Fruit fly (Drosophila melanogaster) whole organism, embryonic: Measurements from ENCODE around the gene CG14442.

Source experiments
- Ada2b ChIP-seq: fragments of 200-800 bp; sonication (Bioruptor generic); IDR thresholded peaks from 2 replicates; pipeline ENCODE4 v1.3.6; 2022; ENCODE audit warnings: missing biosample characterization, missing genetic modification characterization
- BtbVII ChIP-seq: fragments of 200-800 bp; sonication (Bioruptor generic); optimal IDR thresholded peaks from 3 replicates; lab custom pipeline; 2017; ENCODE audit warnings: missing biosample characterization, mild to moderate bottlenecking, missing genetic modification characterization
- CG10209 ChIP-seq: fragments of 200-800 bp; sonication (Bioruptor generic); optimal IDR thresholded peaks from 3 replicates; lab custom pipeline; 2017; ENCODE audit warnings: missing biosample characterization, mild to moderate bottlenecking, missing genetic modification characterization, missing genetic modification reagents
- CG10274 ChIP-seq: fragments of 200-800 bp; sonication (Bioruptor generic); optimal IDR thresholded peaks from 3 replicates; lab custom pipeline; 2017; ENCODE audit warnings: missing biosample characterization, mild to moderate bottlenecking, missing genetic modification characterization
- CG12155 ChIP-seq: fragments of 200-800 bp; sonication (Bioruptor generic); optimal IDR thresholded peaks from 3 replicates; lab custom pipeline; 2016; ENCODE audit warnings: missing biosample characterization, missing genetic modification characterization
- CG12769 ChIP-seq: fragments of 200-800 bp; sonication (Bioruptor generic); optimal IDR thresholded peaks from 2 replicates; lab custom pipeline; 2019; ENCODE audit warnings: missing biosample characterization, mild to moderate bottlenecking, missing genetic modification characterization, moderate library complexity
- CG14667 ChIP-seq: fragments of 200-800 bp; sonication (Bioruptor generic); IDR thresholded peaks from 2 replicates; pipeline ENCODE4 v1.3.6; 2022; ENCODE audit warnings: missing biosample characterization, missing genetic modification characterization
- CG14710 ChIP-seq: fragments of 200-800 bp; sonication (Bioruptor generic); optimal IDR thresholded peaks from 3 replicates; lab custom pipeline; 2019; ENCODE audit warnings: missing biosample characterization, mild to moderate bottlenecking, missing genetic modification characterization, moderate library complexity
- CG17186 ChIP-seq: fragments of 200-800 bp; sonication (Bioruptor generic); optimal IDR thresholded peaks from 3 replicates; lab custom pipeline; 2017; ENCODE audit warnings: missing biosample characterization, missing genetic modification reagents, missing genetic modification characterization
- CG17612 ChIP-seq: fragments of 200-800 bp; sonication (Bioruptor generic); IDR thresholded peaks from 2 replicates; pipeline ENCODE4 v1.3.6; 2022; ENCODE audit warnings: missing biosample characterization, missing genetic modification characterization
- CG34224 ChIP-seq: fragments of 200-800 bp; sonication (Bioruptor generic); IDR thresholded peaks from 3 replicates; pipeline ENCODE4 v1.3.6; 2022; ENCODE audit warnings: missing biosample characterization, missing genetic modification characterization; ENCODE audit not compliant: partially characterized antibody
- CG3995 ChIP-seq: fragments of 200-800 bp; sonication (Bioruptor generic); optimal IDR thresholded peaks from 3 replicates; lab custom pipeline; 2016; ENCODE audit warnings: missing biosample characterization, missing genetic modification characterization
- CG4282 ChIP-seq: fragments of 200-800 bp; sonication (Bioruptor generic); optimal IDR thresholded peaks from 2 replicates; lab custom pipeline; 2016; ENCODE audit warnings: missing biosample characterization, missing genetic modification characterization
- CG4404 ChIP-seq: fragments of 200-800 bp; sonication (Bioruptor generic); IDR thresholded peaks from 2 replicates; pipeline ENCODE4 v1.3.6; 2022; ENCODE audit warnings: missing biosample characterization, missing genetic modification characterization
- CG4820 ChIP-seq: fragments of 200-800 bp; sonication (Bioruptor generic); optimal IDR thresholded peaks from 3 replicates; lab custom pipeline; 2016; ENCODE audit warnings: missing biosample characterization, missing genetic modification characterization
- CG5180 ChIP-seq: fragments of 200-800 bp; sonication (Bioruptor generic); optimal IDR thresholded peaks from 3 replicates; lab custom pipeline; 2017; ENCODE audit warnings: missing biosample characterization, missing genetic modification characterization, mild to moderate bottlenecking, moderate library complexity, missing genetic modification reagents
- CG6175 ChIP-seq: fragments of 200-800 bp; sonication (Bioruptor generic); IDR thresholded peaks from 3 replicates; pipeline ENCODE4 v1.3.6; 2022; ENCODE audit warnings: missing biosample characterization, missing genetic modification characterization
- CG6683 ChIP-seq: fragments of 200-800 bp; sonication (Bioruptor generic); optimal IDR thresholded peaks from 2 replicates; lab custom pipeline; 2017; ENCODE audit warnings: missing biosample characterization, mild to moderate bottlenecking, missing genetic modification characterization, missing genetic modification reagents
- CG6813 ChIP-seq: fragments of 200-800 bp; sonication (Bioruptor generic); optimal IDR thresholded peaks from 2 replicates; lab custom pipeline; 2017; ENCODE audit warnings: missing biosample characterization, missing genetic modification characterization, mild to moderate bottlenecking, moderate library complexity, missing genetic modification reagents
- CG6854 ChIP-seq: fragments of 200-800 bp; sonication (Bioruptor generic); optimal IDR thresholded peaks from 3 replicates; lab custom pipeline; 2017; ENCODE audit warnings: missing biosample characterization, mild to moderate bottlenecking, missing genetic modification characterization
- CG7556 ChIP-seq: fragments of 200-800 bp; sonication (Bioruptor generic); optimal IDR thresholded peaks from 2 replicates; lab custom pipeline; 2017; ENCODE audit warnings: missing biosample characterization, mild to moderate bottlenecking, missing genetic modification characterization
- CG7745 ChIP-seq: fragments of 200-800 bp; sonication (Bioruptor generic); optimal IDR thresholded peaks from 2 replicates; lab custom pipeline; 2018; ENCODE audit warnings: missing biosample characterization, mild to moderate bottlenecking, missing genetic modification characterization, moderate library complexity
- CG7786 ChIP-seq: fragments of 200-800 bp; sonication (Bioruptor generic); optimal IDR thresholded peaks from 2 replicates; lab custom pipeline; 2016; ENCODE audit warnings: missing biosample characterization, missing genetic modification characterization
- CG7839 ChIP-seq: fragments of 200-800 bp; sonication (Bioruptor generic); optimal IDR thresholded peaks from 3 replicates; lab custom pipeline; 2018; ENCODE audit warnings: missing biosample characterization, mild to moderate bottlenecking, missing genetic modification characterization, moderate library complexity
- CG7928 ChIP-seq: fragments of 200-800 bp; sonication (Bioruptor generic); optimal IDR thresholded peaks from 2 replicates; lab custom pipeline; 2017; ENCODE audit warnings: missing biosample characterization, mild to moderate bottlenecking, missing genetic modification characterization
- E2f1 ChIP-seq: fragments of 200-800 bp; sonication (Bioruptor generic); IDR thresholded peaks from 2 replicates; pipeline ENCODE4 v1.3.6; 2022; ENCODE audit warnings: missing biosample characterization, missing genetic modification characterization
- Fer2 ChIP-seq: fragments of 200-800 bp; sonication (Bioruptor generic); optimal IDR thresholded peaks from 2 replicates; lab custom pipeline; 2018; ENCODE audit warnings: missing biosample characterization, mild to moderate bottlenecking, missing genetic modification characterization, moderate library complexity
- Gug ChIP-seq: fragments of 200-800 bp; sonication (Bioruptor generic); IDR thresholded peaks from 4 replicates; pipeline ENCODE4 v1.3.6; 2022; ENCODE audit warnings: missing biosample characterization, missing genetic modification characterization
- Hmx ChIP-seq: fragments of 200-800 bp; sonication (Bioruptor generic); optimal IDR thresholded peaks from 2 replicates; lab custom pipeline; 2016; ENCODE audit warnings: missing biosample characterization, missing genetic modification characterization
- MBD-R2 ChIP-seq: fragments of 200-800 bp; sonication (Bioruptor generic); IDR thresholded peaks from 2 replicates; pipeline ENCODE4 v1.3.6; 2022; ENCODE audit warnings: missing biosample characterization, missing genetic modification characterization
- Meics ChIP-seq: fragments of 200-800 bp; sonication (Bioruptor generic); optimal IDR thresholded peaks from 2 replicates; lab custom pipeline; 2017; ENCODE audit warnings: missing biosample characterization, mild to moderate bottlenecking, missing genetic modification characterization
- Optix ChIP-seq: fragments of 200-800 bp; sonication (Bioruptor generic); IDR thresholded peaks from 3 replicates; pipeline ENCODE4 v1.3.6; 2022; ENCODE audit warnings: missing biosample characterization, missing genetic modification characterization
- Trl ChIP-seq, 3 experiments: fragments of >200 bp in 2 of 3; fragments of 200-800 bp in 1 of 3; sonication (Bioruptor generic) in 1 of 3; optimal IDR thresholded peaks; 2 replicates in 1 of 3; 3 replicates in 2 of 3; lab custom pipeline; 2016 to 2017; ENCODE audit warnings: missing biosample characterization in 1 of 3, missing genetic modification characterization in 1 of 3
- abd-A ChIP-seq: fragments of 200-800 bp; sonication (Bioruptor generic); optimal IDR thresholded peaks from 3 replicates; lab custom pipeline; 2019; ENCODE audit warnings: missing biosample characterization, mild to moderate bottlenecking, missing genetic modification characterization, moderate library complexity
- ara ChIP-seq: fragments of 200-800 bp; sonication (Bioruptor generic); IDR thresholded peaks from 2 replicates; pipeline ENCODE4 v1.3.6; 2022; ENCODE audit warnings: missing biosample characterization, missing genetic modification characterization
- ase ChIP-seq: fragments of 200-800 bp; sonication (Bioruptor generic); IDR thresholded peaks from 3 replicates; pipeline ENCODE4 v1.3.6; 2022; ENCODE audit warnings: missing biosample characterization, missing genetic modification characterization
- bab2 ChIP-seq: fragments of 200-800 bp; sonication (Bioruptor generic); optimal IDR thresholded peaks from 2 replicates; lab custom pipeline; 2016; ENCODE audit warnings: missing biosample characterization, missing genetic modification characterization
- br ChIP-seq: fragments of >200 bp; optimal IDR thresholded peaks from 2 replicates; lab custom pipeline; 2017
- emc ChIP-seq: fragments of 200-800 bp; sonication (Bioruptor generic); optimal IDR thresholded peaks from 2 replicates; lab custom pipeline; 2016; ENCODE audit warnings: missing biosample characterization, missing genetic modification characterization
- ken ChIP-seq: fragments of 200-800 bp; sonication (Bioruptor generic); IDR thresholded peaks from 3 replicates; pipeline ENCODE4 v1.3.6; 2022; ENCODE audit warnings: missing biosample characterization, missing genetic modification characterization
- nmo ChIP-seq: fragments of 200-800 bp; sonication (Bioruptor generic); optimal IDR thresholded peaks from 2 replicates; lab custom pipeline; 2018; ENCODE audit warnings: missing biosample characterization, mild to moderate bottlenecking, missing genetic modification characterization, moderate library complexity
- peb ChIP-seq: fragments of 200-800 bp; sonication (Bioruptor generic); IDR thresholded peaks from 2 replicates; pipeline ENCODE4 v1.3.6; 2022; ENCODE audit warnings: missing biosample characterization, missing genetic modification characterization
- phol ChIP-seq: fragments of 200-800 bp; sonication (Bioruptor generic); optimal IDR thresholded peaks from 3 replicates; lab custom pipeline; 2018; ENCODE audit warnings: missing biosample characterization, mild to moderate bottlenecking, missing genetic modification characterization, moderate library complexity
- pzg ChIP-seq: fragments of 200-800 bp; sonication (Bioruptor generic); optimal IDR thresholded peaks from 3 replicates; lab custom pipeline; 2018; ENCODE audit warnings: missing biosample characterization, mild to moderate bottlenecking, missing genetic modification characterization, moderate library complexity
- schlank ChIP-seq: fragments of 200-800 bp; sonication (Bioruptor generic); optimal IDR thresholded peaks from 2 replicates; lab custom pipeline; 2018; ENCODE audit warnings: missing biosample characterization, mild to moderate bottlenecking, missing genetic modification characterization
- sim ChIP-seq: fragments of 200-800 bp; sonication (Bioruptor generic); IDR thresholded peaks from 2 replicates; pipeline ENCODE4 v1.3.6; 2022; ENCODE audit warnings: missing biosample characterization, missing genetic modification characterization
- tgo ChIP-seq: fragments of 200-800 bp; sonication (Bioruptor generic); IDR thresholded peaks from 3 replicates; pipeline ENCODE4 v1.3.6; 2022; ENCODE audit warnings: missing biosample characterization, missing genetic modification characterization
- ttk ChIP-seq: fragments of 200-800 bp; sonication (Bioruptor generic); IDR thresholded peaks from 2 replicates; pipeline ENCODE4 v2.1.2; 2022; ENCODE audit warnings: missing biosample characterization, missing genetic modification characterization
- tx ChIP-seq: fragments of 200-800 bp; sonication (Bioruptor generic); optimal IDR thresholded peaks from 2 replicates; lab custom pipeline; 2016; ENCODE audit warnings: missing biosample characterization, missing genetic modification characterization
- wdn ChIP-seq: fragments of 200-800 bp; sonication (Bioruptor generic); IDR thresholded peaks from 2 replicates; pipeline ENCODE4 v1.3.6; 2022; ENCODE audit warnings: missing biosample characterization, missing genetic modification characterization
- zf30C ChIP-seq: fragments of 200-800 bp; sonication (Bioruptor generic); optimal IDR thresholded peaks from 3 replicates; lab custom pipeline; 2018; ENCODE audit warnings: missing biosample characterization, mild to moderate bottlenecking, missing genetic modification characterization

The CG14442 gene

DNA sequence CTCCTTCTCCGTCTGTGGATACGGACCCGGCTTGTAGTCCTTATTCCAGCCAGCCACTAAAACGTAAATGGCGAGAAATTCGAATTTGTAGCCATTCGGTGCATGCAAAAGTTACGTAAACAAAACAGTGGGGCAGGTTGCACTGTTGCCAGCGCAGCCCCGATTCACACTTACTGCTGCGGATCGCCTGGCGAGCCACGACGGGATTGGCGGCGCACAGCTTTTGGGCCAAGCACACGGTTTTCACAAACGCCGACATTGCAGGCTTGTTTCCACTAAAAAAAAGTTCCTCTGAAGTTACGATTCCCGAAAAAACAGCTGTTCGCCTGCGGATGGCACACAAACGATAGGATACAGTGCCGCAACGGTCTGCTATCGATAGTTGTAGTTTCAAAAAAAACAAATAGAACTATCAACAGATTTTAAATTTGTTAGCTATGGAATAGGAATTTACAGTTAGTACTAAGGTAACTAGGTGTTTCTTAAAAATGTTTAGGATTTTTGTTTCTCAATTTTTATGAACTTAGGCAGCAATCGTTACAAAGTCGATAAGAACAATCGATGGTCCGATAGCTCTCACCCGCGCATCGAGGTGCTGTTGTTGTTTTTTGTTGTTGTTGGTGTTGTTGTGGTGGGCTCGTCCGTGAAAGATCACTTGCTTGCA, 16.8 kb downstream of the CG14442 start, which contains the start of gene Fum1 (continued):
- TF ChIP-seq CG12155 (GFP tag; lab: Kevin White, UChicago) (peak; percentile 16), CG10274 (GFP tag; lab: Kevin White, UChicago) (no peak), CG14710 (peak; percentile 74), tgo (GFP tag; lab: Robert Waterston, UW) (no peak), br (no peak), E2f1 (no peak), ase (GFP tag; lab: Robert Waterston, UW) (no peak), Gug (no peak), emc (GFP tag; lab: Kevin White, UChicago) (no peak), peb (GFP tag; lab: Robert Waterston, UW) (no peak), ken (GFP tag; lab: Robert Waterston, UW) (no peak), CG6813 (no peak), CG4282 (GFP tag; lab: Kevin White, UChicago) (no peak), CG14667 (GFP tag; lab: Robert Waterston, UW) (no peak), CG12769 (tag; lab: Kevin White, UChicago) (no peak), Trl (optimal IDR thresholded peaks at IDR 0.05; lab: Kevin White, UChicago) (no peak), Trl (GFP tag; optimal IDR thresholded peaks at IDR 0.05; lab: Kevin White, UChicago) (peak; percentile 10), ara (GFP tag; lab: Robert Waterston, UW) (no peak), nmo (GFP tag; lab: Kevin White, UChicago) (peak; percentile 49), zf30C (GFP tag; lab: Kevin White, UChicago) (no peak), Fer2 (no peak), CG4820 (GFP tag; lab: Kevin White, UChicago) (no peak), CG6854 (GFP tag; lab: Kevin White, UChicago) (no peak), CG7839 (tag; lab: Kevin White, UChicago) (no peak), CG7556 (GFP tag; lab: Kevin White, UChicago) (no peak), CG7786 (GFP tag; lab: Kevin White, UChicago) (peak; percentile 25), CG6175 (GFP tag; lab: Robert Waterston, UW) (no peak), BtbVII (GFP tag; lab: Kevin White, UChicago) (no peak), CG6683 (GFP tag; lab: Kevin White, UChicago) (no peak), phol (tag; lab: Kevin White, UChicago) (peak; percentile 34), pzg (GFP tag; lab: Kevin White, UChicago) (peak; percentile 63), CG34224 (GFP tag; lab: Robert Waterston, UW) (peak; percentile 87), ttk (GFP tag; lab: Robert Waterston, UW) (no peak), MBD-R2 (GFP tag; lab: Robert Waterston, UW) (peak; percentile 72), tx (GFP tag; lab: Kevin White, UChicago) (no peak), CG7928 (GFP tag; lab: Kevin White, UChicago) (no peak), CG3995 (peak; percentile 36), wdn (GFP tag; lab: Robert Waterston, UW) (no peak), CG17186 (GFP tag; lab: Kevin White, UChicago) (peak; percentile 41), CG7745 (tag; lab: Kevin White, UChicago) (no peak), CG10209 (no peak), bab2 (GFP tag; lab: Kevin White, UChicago) (no peak), schlank (tag; lab: Kevin White, UChicago) (no peak), CG17612 (GFP tag; lab: Robert Waterston, UW) (no peak), CG4404 (GFP tag; lab: Robert Waterston, UW) (no peak), abd-A (tag; lab: Kevin White, UChicago) (no peak), Meics (no peak), CG5180 (GFP tag; lab: Kevin White, UChicago) (no peak), Optix (GFP tag; lab: Robert Waterston, UW) (no peak), sim (GFP tag; lab: Robert Waterston, UW) (no peak), Ada2b (GFP tag; lab: Robert Waterston, UW) (no peak), Hmx (GFP tag; lab: Kevin White, UChicago) (no peak)
